Fruit fly (Drosophila melanogaster): Measurements from ENCODE around the gene Ahcy.

DNA sequence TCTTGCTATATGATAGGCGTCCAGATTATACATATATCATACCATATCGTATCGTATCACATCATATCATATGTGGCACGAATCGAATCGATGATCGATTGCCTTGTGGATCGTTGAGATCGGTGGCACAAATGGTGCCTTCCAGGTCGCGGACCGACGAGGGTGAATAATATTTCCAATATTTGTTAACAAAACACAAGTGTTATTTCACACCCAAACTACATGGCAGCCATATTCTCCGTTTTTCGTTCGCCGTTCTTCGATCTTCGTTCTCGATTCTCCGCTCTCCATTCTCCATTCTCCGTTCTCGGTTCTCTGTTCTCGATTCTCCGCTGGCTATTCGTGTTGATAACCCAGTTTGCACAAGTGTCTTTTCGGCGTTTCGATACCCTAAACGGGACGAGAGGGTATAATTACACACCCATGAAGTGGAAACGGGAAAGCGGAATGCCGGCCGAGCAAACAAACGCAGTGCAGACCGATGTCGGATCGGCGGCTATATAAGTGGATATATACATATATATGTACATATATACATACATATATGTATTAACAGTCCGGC is 51.7 kb downstream of the Ahcy start:
- no peak for TF ChIP-seq EcR (GFP tag; optimal IDR thresholded peaks at IDR 0.05)
- TF ChIP-seq usp (GFP tag; optimal IDR thresholded peaks at IDR 0.05) = no peak
- TF ChIP-seq psq (optimal IDR thresholded peaks at IDR 0.05) = no peak

All from whole organism.